Worm (Caenorhabditis elegans) whole organism, L4 larva: ENCODE data around the gene edg-1.

Source experiments
- D1046.2 ChIP-seq: fragments of 200-800 bp; sonication (Bioruptor generic); IDR thresholded peaks from 2 replicates; pipeline ENCODE4 v1.3.6; 2022; ENCODE audit warnings: missing genetic modification characterization, missing compliant biosample characterization
- F10B5.3 ChIP-seq: sonication (generic microtip); optimal IDR thresholded peaks from 2 replicates; lab custom pipeline; 2016; ENCODE audit warnings: mild to moderate bottlenecking, missing genetic modification characterization, missing compliant biosample characterization
- T20F7.1 ChIP-seq: fragments of 200-800 bp; sonication (Bioruptor generic); optimal IDR thresholded peaks from 2 replicates; lab custom pipeline; 2018; ENCODE audit warnings: mild to moderate bottlenecking, missing genetic modification characterization, missing compliant biosample characterization
- Y5F2A.4 ChIP-seq: fragments of 200-800 bp; sonication (Bioruptor generic); optimal IDR thresholded peaks from 2 replicates; lab custom pipeline; 2018; ENCODE audit warnings: mild to moderate bottlenecking, missing genetic modification characterization, missing compliant biosample characterization
- ZK337.2 ChIP-seq: fragments of 200-800 bp; sonication (Bioruptor generic); IDR thresholded peaks from 2 replicates; pipeline ENCODE4 v1.3.6; 2022; ENCODE audit warnings: missing genetic modification reagents, missing genetic modification characterization, missing compliant biosample characterization
- aha-1 ChIP-seq: fragments of 150-350 bp; peaks from one replicate; lab custom pipeline; 2014; ENCODE audit warnings: missing biosample characterization, missing genetic modification characterization
- arid-1 ChIP-seq: fragments of 200-800 bp; sonication (Bioruptor generic); conservative IDR thresholded peaks from 2 replicates; pipeline ENCODE4 v1.3.6; 2022; ENCODE audit warnings: missing genetic modification reagents, missing genetic modification characterization, missing compliant biosample characterization
- ceh-20 ChIP-seq: fragments of 200-800 bp; sonication (Bioruptor generic); IDR thresholded peaks from 2 replicates; pipeline ENCODE4 v1.3.6; 2022; ENCODE audit warnings: missing genetic modification reagents, missing genetic modification characterization, missing compliant biosample characterization
- ceh-28 ChIP-seq: fragments of 150-350 bp; optimal IDR thresholded peaks from 2 replicates; lab custom pipeline; 2014; ENCODE audit warnings: missing biosample characterization, missing genetic modification reagents, missing genetic modification characterization
- ceh-44 ChIP-seq: fragments of 200-800 bp; sonication (Bioruptor generic); IDR thresholded peaks from 2 replicates; pipeline ENCODE4 v1.3.6; 2022; ENCODE audit warnings: missing genetic modification reagents, missing genetic modification characterization, missing compliant biosample characterization
- ceh-82 ChIP-seq: sonication (generic microtip); optimal IDR thresholded peaks from 2 replicates; lab custom pipeline; 2017; ENCODE audit warnings: missing biosample characterization, missing genetic modification characterization
- cey-2 ChIP-seq: sonication (generic microtip); optimal IDR thresholded peaks from 3 replicates; lab custom pipeline; 2017; ENCODE audit warnings: missing genetic modification characterization, mild to moderate bottlenecking, missing compliant biosample characterization, antibody characterized with exemption, borderline replicate concordance; ENCODE audit not compliant: insufficient read depth
- ctbp-1 ChIP-seq: fragments of 200-800 bp; sonication (Bioruptor generic); IDR thresholded peaks from 2 replicates; pipeline ENCODE4 v1.3.6; 2022; ENCODE audit warnings: missing genetic modification reagents, missing genetic modification characterization, missing compliant biosample characterization
- dmd-9 ChIP-seq: fragments of 200-800 bp; sonication (Bioruptor generic); IDR thresholded peaks from 2 replicates; pipeline ENCODE4 v1.3.6; 2022; ENCODE audit warnings: missing genetic modification reagents, missing genetic modification characterization, missing compliant biosample characterization
- dve-1 ChIP-seq: sonication (generic microtip); optimal IDR thresholded peaks from 2 replicates; lab custom pipeline; 2017; ENCODE audit warnings: antibody characterized with exemption, mild to moderate bottlenecking, missing genetic modification characterization, missing compliant biosample characterization; ENCODE audit not compliant: insufficient read depth
- fkh-10 ChIP-seq: fragments of 150-350 bp; optimal IDR thresholded peaks from 2 replicates; lab custom pipeline; 2014; ENCODE audit warnings: missing biosample characterization, missing genetic modification reagents, missing genetic modification characterization
- fos-1 ChIP-seq: fragments of 150-350 bp; optimal IDR thresholded peaks from 2 replicates; lab custom pipeline; 2014; ENCODE audit warnings: missing biosample characterization, missing genetic modification characterization
- gei-8 ChIP-seq: fragments of 200-800 bp; sonication (Bioruptor generic); optimal IDR thresholded peaks from 2 replicates; lab custom pipeline; 2018; ENCODE audit warnings: mild to moderate bottlenecking, missing genetic modification characterization, missing compliant biosample characterization
- hlh-11 ChIP-seq: fragments of 200-800 bp; sonication (Bioruptor generic); optimal IDR thresholded peaks from 2 replicates; lab custom pipeline; 2018; ENCODE audit warnings: mild to moderate bottlenecking, missing genetic modification characterization, missing compliant biosample characterization
- hmg-1.1 ChIP-seq: fragments of 200-800 bp; sonication (Bioruptor generic); IDR thresholded peaks from 2 replicates; pipeline ENCODE4 v1.3.6; 2022; ENCODE audit warnings: missing genetic modification reagents, missing genetic modification characterization, missing compliant biosample characterization
- jun-1 ChIP-seq: fragments of 150-350 bp; optimal IDR thresholded peaks from 2 replicates; lab custom pipeline; 2014; ENCODE audit warnings: missing biosample characterization, missing genetic modification reagents, missing genetic modification characterization
- lim-7 ChIP-seq: fragments of 200-800 bp; sonication (Bioruptor generic); IDR thresholded peaks from 2 replicates; pipeline ENCODE4 v1.3.6; 2022; ENCODE audit warnings: missing genetic modification characterization, missing compliant biosample characterization
- lin-1 ChIP-seq: fragments of 200-800 bp; sonication (Bioruptor generic); IDR thresholded peaks from 2 replicates; pipeline ENCODE4 v1.3.6; 2022; ENCODE audit warnings: missing genetic modification reagents, missing genetic modification characterization, missing compliant biosample characterization
- lin-13 ChIP-seq: fragments of 150-350 bp; optimal IDR thresholded peaks from 2 replicates; lab custom pipeline; 2014; ENCODE audit warnings: missing biosample characterization, missing genetic modification reagents, missing genetic modification characterization
- lsy-2 ChIP-seq, 2 experiments: fragments of 150-350 bp in 1 of 2; sonication (generic microtip) in 1 of 2; optimal IDR thresholded peaks; 2 replicates each; lab custom pipeline; 2014 to 2017; ENCODE audit warnings: missing biosample characterization in 2 of 2, missing genetic modification characterization in 2 of 2
- mdl-1 ChIP-seq, 2 experiments: fragments of 150-350 bp in 1 of 2; sonication (generic microtip) in 1 of 2; optimal IDR thresholded peaks; 2 replicates each; lab custom pipeline; 2014 to 2017; ENCODE audit warnings: missing biosample characterization in 2 of 2, missing genetic modification characterization in 2 of 2
- mes-2 ChIP-seq: sonication (generic microtip); optimal IDR thresholded peaks from 2 replicates; lab custom pipeline; 2016; ENCODE audit warnings: missing genotype, mild to moderate bottlenecking, missing genetic modification characterization, missing compliant biosample characterization; ENCODE audit not compliant: poor library complexity, severe bottlenecking
- mxl-2 ChIP-seq: fragments of 200-800 bp; sonication (Bioruptor generic); conservative IDR thresholded peaks from 2 replicates; pipeline ENCODE4 v1.3.6; 2022; ENCODE audit warnings: missing genetic modification reagents, missing genetic modification characterization, missing compliant biosample characterization
- nhr-102 ChIP-seq: sonication (generic microtip); optimal IDR thresholded peaks from 2 replicates; lab custom pipeline; 2016; ENCODE audit warnings: mild to moderate bottlenecking, missing genetic modification characterization, moderate library complexity, missing compliant biosample characterization
- nhr-41 ChIP-seq: fragments of 200-800 bp; sonication (Bioruptor generic); IDR thresholded peaks from 2 replicates; pipeline ENCODE4 v1.3.6; 2022; ENCODE audit warnings: missing genetic modification reagents, missing genetic modification characterization, missing compliant biosample characterization
- nhr-6 ChIP-seq: fragments of 150-350 bp; optimal IDR thresholded peaks from 2 replicates; lab custom pipeline; 2014; ENCODE audit warnings: missing biosample characterization, missing genetic modification characterization
- nhr-77 ChIP-seq: fragments of 150-350 bp; optimal IDR thresholded peaks from 2 replicates; lab custom pipeline; 2014; ENCODE audit warnings: missing biosample characterization, missing genetic modification characterization
- pqm-1 ChIP-seq: sonication (generic microtip); optimal IDR thresholded peaks from 2 replicates; lab custom pipeline; 2017; ENCODE audit warnings: missing biosample characterization, missing genetic modification characterization
- rbr-2 ChIP-seq: sonication (generic microtip); optimal IDR thresholded peaks from 2 replicates; lab custom pipeline; 2016; ENCODE audit warnings: missing genotype, missing genetic modification characterization, missing compliant biosample characterization
- sdz-12 ChIP-seq: fragments of 200-800 bp; sonication (Bioruptor generic); optimal IDR thresholded peaks from 2 replicates; lab custom pipeline; 2018; ENCODE audit warnings: mild to moderate bottlenecking, missing genetic modification characterization, missing compliant biosample characterization
- skn-1 ChIP-seq: fragments of 150-350 bp; optimal IDR thresholded peaks from 2 replicates; lab custom pipeline; 2014; ENCODE audit warnings: missing biosample characterization, missing genetic modification characterization
- snpc-1.2 ChIP-seq: fragments of 200-800 bp; sonication (Bioruptor generic); IDR thresholded peaks from 2 replicates; pipeline ENCODE4 v1.3.6; 2022; ENCODE audit warnings: missing genetic modification reagents, missing genetic modification characterization, missing compliant biosample characterization
- spr-1 ChIP-seq: sonication (generic microtip); optimal IDR thresholded peaks from 2 replicates; lab custom pipeline; 2016; ENCODE audit warnings: mild to moderate bottlenecking, missing genetic modification characterization, missing compliant biosample characterization
- spr-3 ChIP-seq: fragments of 200-800 bp; sonication (Bioruptor generic); optimal IDR thresholded peaks from 2 replicates; lab custom pipeline; 2018; ENCODE audit warnings: mild to moderate bottlenecking, missing genetic modification characterization, missing compliant biosample characterization
- unc-130 ChIP-seq: sonication (generic microtip); optimal IDR thresholded peaks from 2 replicates; lab custom pipeline; 2016; ENCODE audit warnings: missing genetic modification reagents, missing genetic modification characterization, missing compliant biosample characterization
- unc-62 ChIP-seq, 3 experiments: fragments of 150-350 bp in 1 of 3; sonication (generic microtip); optimal IDR thresholded peaks in 2 of 3; peaks in 1 of 3; 1 replicate in 1 of 3; 2 replicates in 2 of 3; lab custom pipeline; 2014 to 2017; ENCODE audit warnings: missing biosample characterization in 3 of 3, missing genetic modification characterization in 3 of 3, missing genetic modification reagents in 3 of 3, missing genotype in 1 of 3
- zip-2 ChIP-seq: fragments of 150-350 bp; optimal IDR thresholded peaks from 2 replicates; lab custom pipeline; 2014; ENCODE audit warnings: missing biosample characterization, missing genetic modification characterization
- ztf-7 ChIP-seq: fragments of 150-350 bp; optimal IDR thresholded peaks from 2 replicates; lab custom pipeline; 2014; ENCODE audit warnings: missing biosample characterization, missing genetic modification characterization

Gene edg-1

DNA sequence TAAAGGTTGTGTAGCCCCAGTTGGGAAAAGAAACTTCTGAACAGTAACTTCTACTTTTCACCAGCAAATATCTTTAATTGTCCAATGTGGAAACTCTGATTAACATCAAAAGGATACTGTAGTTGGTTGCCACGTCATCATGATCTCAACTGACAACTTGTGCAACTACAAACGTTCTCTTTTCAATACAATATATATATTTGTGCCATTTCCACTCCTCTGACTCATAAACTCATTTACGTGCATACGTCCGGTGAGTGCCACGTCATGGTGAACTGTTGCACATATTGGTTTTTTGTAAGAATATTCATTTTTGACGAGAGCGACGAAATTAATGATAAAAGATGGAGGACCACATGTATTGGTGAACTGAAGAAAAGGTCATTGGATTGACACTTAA is 12.8 kb upstream of the edg-1 start:
- TF ChIP-seq ctbp-1 (GFP tag; lab: Robert Waterston, UW) = no peak
- no peak for TF ChIP-seq nhr-102
- TF ChIP-seq cey-2 (tag; lab: Kevin White, UChicago) = no peak
- TF ChIP-seq zip-2 (tag; lab: Kevin White, UChicago) = no peak
- TF ChIP-seq nhr-77 = no peak
- TF ChIP-seq spr-1 (tag; lab: Kevin White, UChicago) = no peak
- TF ChIP-seq spr-3 (GFP tag; lab: Kevin White, UChicago) = no peak
- TF ChIP-seq D1046.2 (GFP tag; lab: Robert Waterston, UW) = no peak
- no peak for TF ChIP-seq fkh-10 (GFP tag; lab: Kevin White, UChicago)
- no peak for TF ChIP-seq skn-1 (tag; lab: Kevin White, UChicago)
- no peak for TF ChIP-seq Y5F2A.4 (GFP tag; lab: Kevin White, UChicago)
- TF ChIP-seq lin-1 (GFP tag; lab: Robert Waterston, UW) = no peak
- TF ChIP-seq T20F7.1 (GFP tag; lab: Kevin White, UChicago) = no peak
- TF ChIP-seq sdz-12 = no peak
- no peak for TF ChIP-seq fos-1 (tag; lab: Kevin White, UChicago)
- no peak for TF ChIP-seq ceh-44
- TF ChIP-seq arid-1 (GFP tag; lab: Robert Waterston, UW) = no peak
- no peak for TF ChIP-seq ztf-7 (tag; lab: Kevin White, UChicago)
- no peak for TF ChIP-seq ceh-82 (tag; lab: Kevin White, UChicago)
- TF ChIP-seq hmg-1.1 = no peak
- TF ChIP-seq rbr-2 (tag; lab: Kevin White, UChicago) = no peak
- TF ChIP-seq F10B5.3 (tag; lab: Kevin White, UChicago) = peak; percentile 10
- no peak for TF ChIP-seq mxl-2 (GFP tag; lab: Robert Waterston, UW)
- no peak for TF ChIP-seq snpc-1.2
- no peak for TF ChIP-seq lim-7
- no peak for TF ChIP-seq unc-130 (GFP tag; lab: Kevin White, UChicago)
- TF ChIP-seq ZK337.2 = no peak
- TF ChIP-seq ceh-28 (tag; lab: Kevin White, UChicago) = no peak
- TF ChIP-seq hlh-11 (tag; lab: Kevin White, UChicago) = no peak
- no peak for TF ChIP-seq dve-1 (tag; lab: Kevin White, UChicago)
- TF ChIP-seq ceh-20 (GFP tag; lab: Robert Waterston, UW) = no peak
- no peak for TF ChIP-seq pqm-1
- no peak for TF ChIP-seq dmd-9
- no peak for TF ChIP-seq gei-8 (GFP tag; lab: Kevin White, UChicago)
- peak in 1 of 2 experiments; percentile 51 for TF ChIP-seq lsy-2 (tag; optimal IDR thresholded peaks at IDR 0.05; lab: Kevin White, UChicago)
- TF ChIP-seq nhr-6 = peak; percentile 72
- TF ChIP-seq mes-2 (tag; lab: Kevin White, UChicago) = peak; percentile 54
- TF ChIP-seq jun-1 = no peak
- no peak for TF ChIP-seq lin-13 (GFP tag; lab: Kevin White, UChicago)
- TF ChIP-seq mdl-1 (tag; optimal IDR thresholded peaks at IDR 0.05; lab: Kevin White, UChicago) = no peak
- TF ChIP-seq unc-62 (GFP tag; optimal IDR thresholded peaks at IDR 0.05 in 1 of 2; lab: Kevin White, UChicago) = peak in 1 of 2 experiments; percentile 4
- TF ChIP-seq unc-62 (tag; optimal IDR thresholded peaks at IDR 0.05; lab: Kevin White, UChicago) = no peak
- peak; percentile 16 for TF ChIP-seq aha-1 (tag; lab: Kevin White, UChicago)
- no peak for TF ChIP-seq nhr-41 (GFP tag; lab: Robert Waterston, UW)
